Fruit fly (Drosophila melanogaster) whole organism, embryonic: ENCODE results near the gene Frmd5.

ENCODE experiments used
- Ada2b ChIP-seq: fragments of 200-800 bp; sonication (Bioruptor generic); IDR thresholded peaks from 2 replicates; pipeline ENCODE4 v1.3.6; 2022; ENCODE audit warnings: missing biosample characterization, missing genetic modification characterization
- Awh ChIP-seq: fragments of 200-800 bp; sonication (Bioruptor generic); IDR thresholded peaks from 2 replicates; pipeline ENCODE4, ENCODE4 v1.3.6; 2022; ENCODE audit warnings: missing biosample characterization, missing genetic modification characterization
- CG10543 ChIP-seq: fragments of 200-800 bp; sonication (Bioruptor generic); optimal IDR thresholded peaks from 3 replicates; lab custom pipeline; 2017; ENCODE audit warnings: missing biosample characterization, mild to moderate bottlenecking, missing genetic modification characterization, moderate library complexity
- CG13287 ChIP-seq: fragments of 200-800 bp; sonication (Bioruptor generic); IDR thresholded peaks from 2 replicates; pipeline ENCODE4 v1.3.6; 2022; ENCODE audit warnings: missing biosample characterization, missing genetic modification characterization; ENCODE audit not compliant: partially characterized antibody
- CG1529 ChIP-seq: fragments of 200-800 bp; sonication (Bioruptor generic); optimal IDR thresholded peaks from 3 replicates; lab custom pipeline; 2018; ENCODE audit warnings: missing biosample characterization, missing genetic modification characterization
- CG15601 ChIP-seq: fragments of 200-800 bp; sonication (Bioruptor generic); optimal IDR thresholded peaks from 3 replicates; lab custom pipeline; 2019; ENCODE audit warnings: missing biosample characterization, mild to moderate bottlenecking, missing genetic modification characterization, moderate library complexity
- CG17328 ChIP-seq: fragments of 200-800 bp; sonication (Bioruptor generic); IDR thresholded peaks from 2 replicates; pipeline ENCODE4 v1.3.6; 2022; ENCODE audit warnings: missing biosample characterization, missing genetic modification characterization
- CG18011 ChIP-seq: fragments of 200-800 bp; sonication (Bioruptor generic); optimal IDR thresholded peaks from 2 replicates; lab custom pipeline; 2017; ENCODE audit warnings: missing biosample characterization, missing genetic modification characterization, mild to moderate bottlenecking, moderate library complexity, missing genotype
- CG18619 ChIP-seq: fragments of 200-800 bp; sonication (Bioruptor generic); optimal IDR thresholded peaks from 3 replicates; lab custom pipeline; 2017; ENCODE audit warnings: missing biosample characterization, mild to moderate bottlenecking, missing genetic modification characterization
- CG2120 ChIP-seq: fragments of 200-800 bp; sonication (Bioruptor generic); optimal IDR thresholded peaks from 3 replicates; lab custom pipeline; 2016; ENCODE audit warnings: missing biosample characterization, missing genetic modification characterization
- CG2199 ChIP-seq: fragments of 200-800 bp; sonication (Bioruptor generic); IDR thresholded peaks from 3 replicates; pipeline ENCODE4 v1.3.6; 2022; ENCODE audit warnings: missing biosample characterization, missing genetic modification characterization
- CG30020 ChIP-seq: fragments of 200-800 bp; optimal IDR thresholded peaks from 2 replicates; lab custom pipeline; 2019; ENCODE audit warnings: missing biosample characterization, mild to moderate bottlenecking, missing genetic modification characterization, moderate library complexity
- CG31441 ChIP-seq: fragments of 200-800 bp; sonication (Bioruptor generic); IDR thresholded peaks from 2 replicates; pipeline ENCODE4 v1.3.6; 2022; ENCODE audit warnings: missing biosample characterization, missing genetic modification characterization
- CG34422 ChIP-seq: fragments of 200-800 bp; sonication (Bioruptor generic); IDR thresholded peaks from 3 replicates; pipeline ENCODE4 v1.3.6; 2022; ENCODE audit warnings: missing biosample characterization, missing genetic modification characterization
- CG4328 ChIP-seq: fragments of 200-800 bp; sonication (Bioruptor generic); optimal IDR thresholded peaks from 3 replicates; lab custom pipeline; 2017; ENCODE audit warnings: missing biosample characterization, missing genetic modification reagents, missing genetic modification characterization
- CG4730 ChIP-seq: fragments of 200-800 bp; sonication (Bioruptor generic); IDR thresholded peaks from 2 replicates; pipeline ENCODE4 v1.3.6; 2022; ENCODE audit warnings: missing biosample characterization, missing genetic modification characterization
- CG8290 ChIP-seq, 3 experiments: fragments of 200-800 bp; sonication (Bioruptor generic); optimal IDR thresholded peaks; 2 replicates each; lab custom pipeline; 2016 to 2019; ENCODE audit warnings: missing biosample characterization in 3 of 3, missing genetic modification characterization in 3 of 3, mild to moderate bottlenecking in 2 of 3, moderate library complexity in 1 of 3
- CG8478 ChIP-seq: fragments of >200 bp; optimal IDR thresholded peaks from 2 replicates; lab custom pipeline; 2018
- CG8765 ChIP-seq: fragments of 200-800 bp; sonication (Bioruptor generic); IDR thresholded peaks from 2 replicates; pipeline ENCODE4 v1.3.6; 2022; ENCODE audit warnings: missing biosample characterization, missing genetic modification characterization
- CG8944 ChIP-seq: fragments of 200-800 bp; sonication (Bioruptor generic); optimal IDR thresholded peaks from 3 replicates; lab custom pipeline; 2016; ENCODE audit warnings: missing biosample characterization, missing genetic modification characterization
- CrebB ChIP-seq: fragments of 200-800 bp; sonication (Bioruptor generic); optimal IDR thresholded peaks from 3 replicates; lab custom pipeline; 2018; ENCODE audit warnings: missing biosample characterization, mild to moderate bottlenecking, missing genetic modification characterization
- D ChIP-seq, 2 experiments: fragments of 200-800 bp in 1 of 2; fragments of >200 bp in 1 of 2; sonication (Bioruptor generic) in 1 of 2; optimal IDR thresholded peaks; 2 replicates in 1 of 2; 3 replicates in 1 of 2; lab custom pipeline; 2017; ENCODE audit warnings: mild to moderate bottlenecking in 1 of 2, missing biosample characterization in 1 of 2, missing genetic modification characterization in 1 of 2, missing genetic modification reagents in 1 of 2
- Dad ChIP-seq: fragments of 200-800 bp; sonication (Bioruptor generic); optimal IDR thresholded peaks from 3 replicates; lab custom pipeline; 2016; ENCODE audit warnings: missing biosample characterization, missing genetic modification characterization
- Doc2 ChIP-seq: fragments of 200-800 bp; sonication (Bioruptor generic); IDR thresholded peaks from 2 replicates; pipeline ENCODE4 v1.3.6; 2022; ENCODE audit warnings: missing biosample characterization, missing genetic modification characterization
- E2f2 ChIP-seq: fragments of 200-800 bp; sonication (Bioruptor generic); IDR thresholded peaks from 2 replicates; pipeline ENCODE4 v1.3.6; 2022; ENCODE audit warnings: missing biosample characterization, missing genetic modification characterization
- ERR ChIP-seq: fragments of 200-800 bp; sonication (Bioruptor generic); optimal IDR thresholded peaks from 2 replicates; lab custom pipeline; 2016; ENCODE audit warnings: missing biosample characterization, missing genetic modification characterization
- Hr51 ChIP-seq, 2 experiments: fragments of 200-800 bp; sonication (Bioruptor generic); optimal IDR thresholded peaks; 2 replicates in 1 of 2; 3 replicates in 1 of 2; lab custom pipeline; 2016 to 2018; ENCODE audit warnings: missing biosample characterization in 2 of 2, missing genetic modification characterization in 2 of 2, mild to moderate bottlenecking in 1 of 2, moderate library complexity in 1 of 2
- MTF-1 ChIP-seq: fragments of 200-800 bp; sonication (Bioruptor generic); optimal IDR thresholded peaks from 2 replicates; lab custom pipeline; 2018; ENCODE audit warnings: missing biosample characterization, mild to moderate bottlenecking, missing genetic modification characterization, borderline replicate concordance
- Max ChIP-seq: fragments of 200-800 bp; sonication (Bioruptor generic); optimal IDR thresholded peaks from 2 replicates; lab custom pipeline; 2016; ENCODE audit warnings: missing biosample characterization, mild to moderate bottlenecking, missing genetic modification characterization
- NC2α ChIP-seq: fragments of 200-800 bp; sonication (Bioruptor generic); optimal IDR thresholded peaks from 2 replicates; lab custom pipeline; 2016; ENCODE audit warnings: missing biosample characterization, missing genetic modification characterization
- Poxn ChIP-seq: fragments of 200-800 bp; sonication (Bioruptor generic); IDR thresholded peaks from 2 replicates; pipeline ENCODE4 v1.3.6; 2022; ENCODE audit warnings: missing biosample characterization, missing genetic modification characterization
- Sin3A ChIP-seq: fragments of >200 bp; optimal IDR thresholded peaks from 2 replicates; lab custom pipeline; 2018
- Sox102F ChIP-seq: fragments of 200-800 bp; sonication (Bioruptor generic); optimal IDR thresholded peaks from 2 replicates; lab custom pipeline; 2018; ENCODE audit warnings: missing biosample characterization, mild to moderate bottlenecking, missing genetic modification characterization, moderate library complexity
- Stat92E ChIP-seq, 3 experiments: fragments of >200 bp in 2 of 3; fragments of 200-800 bp in 1 of 3; sonication (Bioruptor generic) in 1 of 3; optimal IDR thresholded peaks; 2 replicates each; lab custom pipeline; 2017 to 2019; ENCODE audit warnings: missing biosample characterization in 3 of 3, missing genetic modification characterization in 3 of 3, mild to moderate bottlenecking in 1 of 3, moderate library complexity in 1 of 3
- ab ChIP-seq: fragments of 200-800 bp; sonication (Bioruptor generic); optimal IDR thresholded peaks from 2 replicates; lab custom pipeline; 2016; ENCODE audit warnings: missing biosample characterization, missing genetic modification characterization
- da ChIP-seq: fragments of 200-800 bp; sonication (Bioruptor generic); optimal IDR thresholded peaks from 2 replicates; lab custom pipeline; 2016; ENCODE audit warnings: missing biosample characterization, missing genetic modification characterization
- dm ChIP-seq: fragments of 200-800 bp; sonication (Bioruptor generic); optimal IDR thresholded peaks from 3 replicates; lab custom pipeline; 2016; ENCODE audit warnings: missing biosample characterization, missing genetic modification characterization
- dysf ChIP-seq: fragments of 200-800 bp; sonication (Bioruptor generic); IDR thresholded peaks from 3 replicates; pipeline ENCODE4 v1.3.6; 2022; ENCODE audit warnings: missing biosample characterization, missing genetic modification characterization
- gce ChIP-seq: fragments of 200-800 bp; sonication (Bioruptor generic); IDR thresholded peaks from 3 replicates; pipeline ENCODE4 v1.3.6; 2022; ENCODE audit warnings: missing biosample characterization, missing genetic modification characterization
- gcm2 ChIP-seq: fragments of 200-800 bp; sonication (Bioruptor generic); optimal IDR thresholded peaks from 2 replicates; lab custom pipeline; 2016; ENCODE audit warnings: missing biosample characterization, missing genetic modification characterization
- grn ChIP-seq: fragments of 200-800 bp; sonication (Bioruptor generic); optimal IDR thresholded peaks from 3 replicates; lab custom pipeline; 2017; ENCODE audit warnings: missing biosample characterization, missing genetic modification characterization
- hbn ChIP-seq: fragments of 200-800 bp; sonication (Bioruptor generic); IDR thresholded peaks from 2 replicates; pipeline ENCODE4 v1.3.6; 2022; ENCODE audit warnings: missing biosample characterization, missing genetic modification characterization; ENCODE audit not compliant: partially characterized antibody
- ind ChIP-seq: fragments of 200-800 bp; sonication (Bioruptor generic); optimal IDR thresholded peaks from 3 replicates; lab custom pipeline; 2016; ENCODE audit warnings: missing biosample characterization, missing genetic modification characterization
- kni ChIP-seq: fragments of 200-800 bp; sonication (Bioruptor generic); optimal IDR thresholded peaks from 3 replicates; lab custom pipeline; 2017; ENCODE audit warnings: mild to moderate bottlenecking, missing biosample characterization, missing genetic modification reagents, missing genetic modification characterization
- lov ChIP-seq, 2 experiments: fragments of 200-800 bp in 1 of 2; fragments of >200 bp in 1 of 2; sonication (Bioruptor generic) in 1 of 2; IDR thresholded peaks in 1 of 2; optimal IDR thresholded peaks in 1 of 2; 2 replicates in 1 of 2; 3 replicates in 1 of 2; pipeline versions ENCODE4 v1.3.6 to Lab custom; 2017 to 2022; ENCODE audit warnings: missing biosample characterization in 1 of 2, missing genetic modification characterization in 1 of 2
- phol ChIP-seq: fragments of 200-800 bp; sonication (Bioruptor generic); optimal IDR thresholded peaks from 3 replicates; lab custom pipeline; 2018; ENCODE audit warnings: missing biosample characterization, mild to moderate bottlenecking, missing genetic modification characterization, moderate library complexity
- pita ChIP-seq: fragments of 200-800 bp; sonication (Bioruptor generic); optimal IDR thresholded peaks from 2 replicates; lab custom pipeline; 2017; ENCODE audit warnings: missing biosample characterization, mild to moderate bottlenecking, missing genetic modification characterization
- ssp ChIP-seq: fragments of 200-800 bp; sonication (Bioruptor generic); IDR thresholded peaks from 2 replicates; pipeline ENCODE4 v1.3.6; 2022; ENCODE audit warnings: missing biosample characterization, missing genetic modification characterization
- twi ChIP-seq: fragments of 200-800 bp; optimal IDR thresholded peaks from 2 replicates; lab custom pipeline; 2019; ENCODE audit warnings: missing biosample characterization, mild to moderate bottlenecking, missing genetic modification characterization, moderate library complexity

The Frmd5 gene

DNA sequence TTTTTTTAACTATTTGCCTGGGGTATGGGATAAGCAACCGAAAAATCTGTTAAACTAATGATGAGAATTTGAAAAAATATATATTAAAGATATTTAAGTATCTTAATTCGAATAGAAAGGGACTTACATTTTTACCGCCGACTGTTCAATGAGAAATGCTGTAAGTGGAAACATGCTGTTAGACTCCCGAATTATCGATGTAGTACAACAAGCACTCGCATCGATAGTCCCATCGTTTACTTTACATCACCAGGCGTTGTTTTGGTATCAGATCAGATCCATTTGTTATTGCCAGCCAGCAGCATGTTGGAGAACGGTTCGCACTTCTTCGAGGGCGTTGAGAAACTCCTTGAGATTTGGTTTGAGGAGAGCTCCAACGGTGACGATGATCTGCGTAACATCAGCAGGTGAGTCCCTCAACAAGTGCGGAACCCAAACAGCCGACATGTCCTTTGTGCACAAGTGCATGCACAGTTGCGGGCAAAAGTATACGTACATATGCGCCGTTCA, 5.0 kb upstream of the Frmd5 start, which contains the start of gene SamDC (continued):
- TF ChIP-seq dysf (GFP tag; lab: Robert Waterston, UW) (peak; percentile 59; the same call in 1 of the 3 replicates), CG31441 (peak; percentile 49; the same call in 1 of the 2 replicates), pita (GFP tag; lab: Kevin White, UChicago) (no peak), CG4328 (GFP tag; lab: Kevin White, UChicago) (no peak), ERR (no peak), hbn (GFP tag; lab: Robert Waterston, UW) (peak; percentile 54), kni (GFP tag; lab: Kevin White, UChicago) (no peak), ind (GFP tag; lab: Kevin White, UChicago) (peak; percentile 25), Sox102F (GFP tag; lab: Kevin White, UChicago) (peak; percentile 54), ssp (GFP tag; lab: Robert Waterston, UW) (peak; percentile 98), ab (GFP tag; lab: Kevin White, UChicago) (no peak), CG8478 (lab: Kevin White, UChicago) (no peak), CG18011 (no peak), CG18619 (GFP tag; lab: Kevin White, UChicago) (no peak), Poxn (no peak), Awh (GFP tag; lab: Robert Waterston, UW) (no peak), lov (optimal IDR thresholded peaks at IDR 0.05; lab: Kevin White, UChicago) (no peak), lov (GFP tag; IDR thresholded peaks at IDR 0.05; lab: Robert Waterston, UW) (no peak), MTF-1 (GFP tag; lab: Kevin White, UChicago) (no peak), CG8290 (GFP tag; optimal IDR thresholded peaks at IDR 0.05; lab: Kevin White, UChicago) (peak; percentile 80), CG8290 (tag; optimal IDR thresholded peaks at IDR 0.05; lab: Kevin White, UChicago) (peak; percentile 1 to 79), Max (GFP tag; lab: Kevin White, UChicago) (peak; percentile 4), gce (GFP tag; lab: Robert Waterston, UW) (no peak), dm (GFP tag; lab: Kevin White, UChicago) (peak; percentile 65), grn (GFP tag; lab: Kevin White, UChicago) (peak; percentile 99), E2f2 (peak; percentile 42), CG34422 (GFP tag; lab: Robert Waterston, UW) (peak; percentile 72; the same call in 2 of the 3 replicates), NC2α (GFP tag; lab: Kevin White, UChicago) (peak; percentile 26), CG4730 (GFP tag; lab: Robert Waterston, UW) (no peak), Ada2b (GFP tag; lab: Robert Waterston, UW) (peak; percentile 63), Sin3A (peak; percentile 10), CG10543 (GFP tag; lab: Kevin White, UChicago) (no peak), CG15601 (tag; lab: Kevin White, UChicago) (peak; percentile 59), phol (tag; lab: Kevin White, UChicago) (peak; percentile 42), CG8765 (GFP tag; lab: Robert Waterston, UW) (no peak), CG8944 (GFP tag; lab: Kevin White, UChicago) (peak; percentile 17), CG2120 (GFP tag; lab: Kevin White, UChicago) (peak; percentile 37), Dad (GFP tag; lab: Kevin White, UChicago) (peak; percentile 5), CG17328 (GFP tag; lab: Robert Waterston, UW) (peak; percentile 24; the same call in 1 of the 2 replicates), CG13287 (GFP tag; lab: Robert Waterston, UW) (peak; percentile 79), CrebB (tag; lab: Kevin White, UChicago) (peak; percentile 18), Stat92E (GFP tag; optimal IDR thresholded peaks at IDR 0.05; lab: Kevin White, UChicago) (peak in 2 of 3 experiments; percentile 12 to 85), da (GFP tag; lab: Kevin White, UChicago) (no peak), Hr51 (GFP tag; optimal IDR thresholded peaks at IDR 0.05; lab: Kevin White, UChicago) (peak; percentile 40 to 60), CG2199 (GFP tag; lab: Robert Waterston, UW) (peak; percentile 67; the same call in 2 of the 3 replicates), gcm2 (no peak), twi (tag; lab: Kevin White, UChicago) (peak; percentile 17), CG1529 (GFP tag; lab: Kevin White, UChicago) (no peak), CG30020 (tag; lab: Kevin White, UChicago) (peak; percentile 97), D (optimal IDR thresholded peaks at IDR 0.05; lab: Kevin White, UChicago) (no peak), D (GFP tag; optimal IDR thresholded peaks at IDR 0.05; lab: Kevin White, UChicago) (no peak), Doc2 (no peak)
